Fruit fly (Drosophila melanogaster): ENCODE data around the gene hyx.

DNA sequence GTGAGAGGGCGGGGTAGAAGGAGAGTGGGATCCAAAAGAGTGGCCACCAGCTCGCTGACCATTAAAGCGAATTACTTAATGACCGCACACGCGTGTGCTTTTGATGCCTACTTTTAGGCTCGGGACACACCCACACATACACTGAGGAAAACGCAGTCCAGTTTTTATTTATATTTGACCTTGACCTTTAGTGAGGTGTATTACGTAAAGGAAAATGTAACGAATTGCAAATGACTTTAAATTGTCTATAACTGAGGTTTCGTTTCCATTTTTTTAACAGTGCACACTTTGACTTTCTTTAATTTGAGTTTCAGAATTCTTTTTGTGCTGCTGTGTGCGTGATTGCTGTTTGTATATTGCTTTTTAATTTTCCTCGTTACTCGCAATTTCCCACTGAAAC lies 46.7 kb downstream of the hyx start:
- TF ChIP-seq Myc (optimal IDR thresholded peaks at IDR 0.05) (no peak), psq (optimal IDR thresholded peaks at IDR 0.05) (no peak), Sin3A (optimal IDR thresholded peaks at IDR 0.05) (no peak)
